Worm (Caenorhabditis elegans) whole organism, L2 larva: Measurements from ENCODE around the gene fbxa-26.

Experiments used
- ZK546.5 ChIP-seq: sonication (generic microtip); optimal IDR thresholded peaks from 2 replicates; lab custom pipeline; 2017; ENCODE audit warnings: missing biosample characterization, missing genetic modification characterization
- ama-1 ChIP-seq: fragments of 150-350 bp; optimal IDR thresholded peaks from 2 replicates; lab custom pipeline; 2018; ENCODE audit warnings: inconsistent platforms
- ceh-82 ChIP-seq: fragments of 150-350 bp; optimal IDR thresholded peaks from 2 replicates; lab custom pipeline; 2014; ENCODE audit warnings: missing biosample characterization, missing genetic modification characterization
- lsy-2 ChIP-seq, 2 experiments: fragments of 150-350 bp in 1 of 2; sonication (generic microtip) in 1 of 2; optimal IDR thresholded peaks; 2 replicates each; lab custom pipeline; 2014 to 2017; ENCODE audit warnings: missing biosample characterization in 2 of 2, missing genetic modification characterization in 2 of 2
- nhr-12 ChIP-seq: fragments of 150-350 bp; optimal IDR thresholded peaks from 2 replicates; lab custom pipeline; 2014; ENCODE audit warnings: missing biosample characterization, missing genetic modification characterization
- nhr-237 ChIP-seq: fragments of 150-350 bp; optimal IDR thresholded peaks from 2 replicates; lab custom pipeline; 2014; ENCODE audit warnings: missing biosample characterization, missing genetic modification characterization

ce11 chrIII:1303414-1303813 is 38.9 kb downstream of the fbxa-26 start, which contains the start of gene fbxa-75:
- TF ChIP-seq nhr-12 (tag; lab: Kevin White, UChicago) (no peak), lsy-2 (tag; optimal IDR thresholded peaks at IDR 0.05; lab: Kevin White, UChicago) (no peak), nhr-237 (tag; lab: Kevin White, UChicago) (no peak), ZK546.5 (tag; lab: Kevin White, UChicago) (no peak), ama-1 (no peak), ceh-82 (tag; lab: Kevin White, UChicago) (no peak)
